Worm (Caenorhabditis elegans): ENCODE measurements around the gene zip-6.

Gene zip-6

ce11 chrIV:11169652-11170051 lies 48.3 kb downstream of the zip-6 start, which contains the start of gene nhr-67:
Gene nhr-67 (plus strand): TSS chrIV:11169748.
- TF ChIP-seq snpc-4 (tag; optimal IDR thresholded peaks at IDR 0.05): no peak
- TF ChIP-seq nfya-1 (tag; optimal IDR thresholded peaks at IDR 0.05; ENCODE audit: insufficient read depth): peak; percentile 66

- TF ChIP-seq snpc-4 (tag; optimal IDR thresholded peaks at IDR 0.05) (no peak), egl-5 (tag; optimal IDR thresholded peaks at IDR 0.05) (no peak), pqm-1 (tag; optimal IDR thresholded peaks at IDR 0.05) (no peak), fos-1 (tag; optimal IDR thresholded peaks at IDR 0.05) (no peak), elt-1 (tag; optimal IDR thresholded peaks at IDR 0.05) (no peak), fkh-2 (tag; optimal IDR thresholded peaks at IDR 0.05) (no peak), mml-1 (tag; optimal IDR thresholded peaks at IDR 0.05) (no peak), unc-62 (GFP tag; optimal IDR thresholded peaks at IDR 0.05) (no peak)
Observed at ce11 chrIV:11164831-11165230, 53.1 kb downstream of the zip-6 start, which contains the start of gene C08F8.6. Gene C08F8.6 (minus strand): TSS chrIV:11164931.

Measured in whole organism, L3 larva.